Fruit fly (Drosophila melanogaster) whole organism, embryonic: ENCODE results near the gene CG8814.

Experiments
- Aef1 ChIP-seq: fragments of 200-800 bp; sonication (Bioruptor generic); IDR thresholded peaks from 3 replicates; pipeline ENCODE4 v1.3.6; 2022; ENCODE audit warnings: missing biosample characterization, missing genetic modification characterization
- B-H1 ChIP-seq: fragments of 200-800 bp; sonication (Bioruptor generic); IDR thresholded peaks from 3 replicates; pipeline ENCODE4 v1.3.6; 2022; ENCODE audit warnings: missing biosample characterization, missing genetic modification characterization
- B-H2 ChIP-seq: fragments of 200-800 bp; sonication (Bioruptor generic); optimal IDR thresholded peaks from 2 replicates; lab custom pipeline; 2018; ENCODE audit warnings: missing biosample characterization, mild to moderate bottlenecking, missing genetic modification characterization
- BEAF-32 ChIP-seq: fragments of 200-800 bp; sonication (Bioruptor generic); optimal IDR thresholded peaks from 3 replicates; lab custom pipeline; 2017; ENCODE audit warnings: missing biosample characterization, missing genetic modification characterization, mild to moderate bottlenecking, moderate library complexity, missing genetic modification reagents
- CG10979 ChIP-seq: fragments of 200-800 bp; sonication (Bioruptor generic); optimal IDR thresholded peaks from 2 replicates; lab custom pipeline; 2018; ENCODE audit warnings: missing biosample characterization, mild to moderate bottlenecking, missing genetic modification characterization, moderate library complexity
- CG11504 ChIP-seq: fragments of 200-800 bp; sonication (Bioruptor generic); optimal IDR thresholded peaks from 3 replicates; lab custom pipeline; 2019; ENCODE audit warnings: missing biosample characterization, mild to moderate bottlenecking, missing genetic modification characterization, moderate library complexity
- CG12659 ChIP-seq: fragments of 200-800 bp; sonication (Bioruptor generic); optimal IDR thresholded peaks from 3 replicates; lab custom pipeline; 2017; ENCODE audit warnings: mild to moderate bottlenecking, missing biosample characterization, missing genetic modification reagents, missing genetic modification characterization
- CG12769 ChIP-seq: fragments of 200-800 bp; sonication (Bioruptor generic); optimal IDR thresholded peaks from 2 replicates; lab custom pipeline; 2019; ENCODE audit warnings: missing biosample characterization, mild to moderate bottlenecking, missing genetic modification characterization, moderate library complexity
- CG14050 ChIP-seq: fragments of 200-800 bp; sonication (Bioruptor generic); IDR thresholded peaks from 3 replicates; pipeline ENCODE4 v1.3.6; 2022; ENCODE audit warnings: missing biosample characterization, missing genetic modification characterization
- CG15514 ChIP-seq: fragments of 200-800 bp; sonication (Bioruptor generic); optimal IDR thresholded peaks from 3 replicates; lab custom pipeline; 2017; ENCODE audit warnings: missing biosample characterization, missing genetic modification characterization, mild to moderate bottlenecking, moderate library complexity, missing genetic modification reagents
- CG15696 ChIP-seq: fragments of 200-800 bp; sonication (Bioruptor generic); optimal IDR thresholded peaks from 2 replicates; lab custom pipeline; 2019; ENCODE audit warnings: missing biosample characterization, mild to moderate bottlenecking, missing genetic modification characterization, moderate library complexity
- CG17186 ChIP-seq: fragments of 200-800 bp; sonication (Bioruptor generic); optimal IDR thresholded peaks from 3 replicates; lab custom pipeline; 2017; ENCODE audit warnings: missing biosample characterization, missing genetic modification reagents, missing genetic modification characterization
- CG18599 ChIP-seq: fragments of 200-800 bp; sonication (Bioruptor generic); optimal IDR thresholded peaks from 3 replicates; lab custom pipeline; 2017; ENCODE audit warnings: missing biosample characterization, missing genetic modification characterization, mild to moderate bottlenecking, moderate library complexity, missing genetic modification reagents
- CG2875 ChIP-seq: fragments of 200-800 bp; sonication (Bioruptor generic); optimal IDR thresholded peaks from 2 replicates; lab custom pipeline; 2017; ENCODE audit warnings: missing biosample characterization, mild to moderate bottlenecking, missing genetic modification characterization, missing genetic modification reagents
- CG4707 ChIP-seq: fragments of 200-800 bp; sonication (Bioruptor generic); optimal IDR thresholded peaks from 2 replicates; lab custom pipeline; 2018; ENCODE audit warnings: missing biosample characterization, mild to moderate bottlenecking, missing genetic modification characterization, moderate library complexity
- CG5245 ChIP-seq: fragments of 200-800 bp; sonication (Bioruptor generic); optimal IDR thresholded peaks from 3 replicates; lab custom pipeline; 2016; ENCODE audit warnings: missing biosample characterization, missing genetic modification characterization
- CG6683 ChIP-seq: fragments of 200-800 bp; sonication (Bioruptor generic); optimal IDR thresholded peaks from 2 replicates; lab custom pipeline; 2017; ENCODE audit warnings: missing biosample characterization, mild to moderate bottlenecking, missing genetic modification characterization, missing genetic modification reagents
- CG8089 ChIP-seq: fragments of 200-800 bp; sonication (Bioruptor generic); optimal IDR thresholded peaks from 3 replicates; lab custom pipeline; 2016; ENCODE audit warnings: missing biosample characterization, missing genetic modification characterization
- CG9876 ChIP-seq: fragments of 200-800 bp; sonication (Bioruptor generic); optimal IDR thresholded peaks from 2 replicates; lab custom pipeline; 2016; ENCODE audit warnings: missing biosample characterization, missing genetic modification characterization
- Chrac-16 ChIP-seq: fragments of 200-800 bp; sonication (Bioruptor generic); optimal IDR thresholded peaks from 3 replicates; lab custom pipeline; 2016; ENCODE audit warnings: missing biosample characterization, missing genetic modification characterization
- D19A ChIP-seq: fragments of 200-800 bp; optimal IDR thresholded peaks from 3 replicates; lab custom pipeline; 2019; ENCODE audit warnings: missing biosample characterization, mild to moderate bottlenecking, missing genetic modification characterization, moderate library complexity
- H15 ChIP-seq: fragments of 200-800 bp; sonication (Bioruptor generic); IDR thresholded peaks from 3 replicates; pipeline ENCODE4 v1.3.6; 2022; ENCODE audit warnings: missing biosample characterization, missing genetic modification characterization
- Hr39 ChIP-seq: fragments of >200 bp; optimal IDR thresholded peaks from 2 replicates; lab custom pipeline; 2017
- MESR4 ChIP-seq: fragments of 200-800 bp; sonication (Bioruptor generic); optimal IDR thresholded peaks from 2 replicates; lab custom pipeline; 2018; ENCODE audit warnings: missing biosample characterization, mild to moderate bottlenecking, missing genetic modification characterization, moderate library complexity
- Spps ChIP-seq: fragments of 200-800 bp; sonication (Bioruptor generic); optimal IDR thresholded peaks from 2 replicates; lab custom pipeline; 2018; ENCODE audit warnings: missing biosample characterization, mild to moderate bottlenecking, missing genetic modification characterization
- Ssrp ChIP-seq: fragments of 200-800 bp; sonication (Bioruptor generic); optimal IDR thresholded peaks from 2 replicates; lab custom pipeline; 2018; ENCODE audit warnings: missing biosample characterization, mild to moderate bottlenecking, missing genetic modification characterization, moderate library complexity
- Vsx1 ChIP-seq: fragments of 200-800 bp; sonication (Bioruptor generic); optimal IDR thresholded peaks from 2 replicates; lab custom pipeline; 2017; ENCODE audit warnings: missing biosample characterization, mild to moderate bottlenecking, missing genetic modification characterization, missing genetic modification reagents
- Xrp1 ChIP-seq: fragments of 200-800 bp; sonication (Bioruptor generic); IDR thresholded peaks from 2 replicates; pipeline ENCODE4 v1.3.6; 2022; ENCODE audit warnings: missing biosample characterization, missing genetic modification characterization
- bab2 ChIP-seq: fragments of 200-800 bp; sonication (Bioruptor generic); optimal IDR thresholded peaks from 2 replicates; lab custom pipeline; 2016; ENCODE audit warnings: missing biosample characterization, missing genetic modification characterization
- bigmax ChIP-seq: fragments of 200-800 bp; sonication (Bioruptor generic); optimal IDR thresholded peaks from 2 replicates; lab custom pipeline; 2018; ENCODE audit warnings: missing biosample characterization, mild to moderate bottlenecking, missing genetic modification characterization
- caup ChIP-seq: fragments of 200-800 bp; sonication (Bioruptor generic); optimal IDR thresholded peaks from 3 replicates; lab custom pipeline; 2017; ENCODE audit warnings: missing biosample characterization, mild to moderate bottlenecking, missing genetic modification characterization, moderate library complexity; ENCODE audit not compliant: severe bottlenecking
- ci ChIP-seq: fragments of 200-800 bp; sonication (Bioruptor generic); IDR thresholded peaks from 3 replicates; pipeline ENCODE4 v1.3.6; 2022; ENCODE audit warnings: missing biosample characterization, missing genetic modification characterization
- dan ChIP-seq: fragments of 200-800 bp; sonication (Bioruptor generic); IDR thresholded peaks from 2 replicates; pipeline ENCODE4 v1.3.6; 2022; ENCODE audit warnings: missing biosample characterization, missing genetic modification characterization
- fd96Cb ChIP-seq: fragments of 200-800 bp; sonication (Bioruptor generic); optimal IDR thresholded peaks from 2 replicates; lab custom pipeline; 2018; ENCODE audit warnings: missing biosample characterization, mild to moderate bottlenecking, missing genetic modification characterization, moderate library complexity
- fu2 ChIP-seq: fragments of 200-800 bp; sonication (Bioruptor generic); optimal IDR thresholded peaks from 2 replicates; lab custom pipeline; 2016; ENCODE audit warnings: missing biosample characterization, missing genetic modification characterization
- grau ChIP-seq: fragments of 200-800 bp; optimal IDR thresholded peaks from 3 replicates; lab custom pipeline; 2019; ENCODE audit warnings: missing biosample characterization, mild to moderate bottlenecking, missing genetic modification characterization, moderate library complexity
- gro ChIP-seq: fragments of 200-800 bp; sonication (Bioruptor generic); optimal IDR thresholded peaks from 2 replicates; lab custom pipeline; 2016; ENCODE audit warnings: missing biosample characterization, missing genetic modification characterization
- kah ChIP-seq: fragments of 200-800 bp; sonication (Bioruptor generic); optimal IDR thresholded peaks from 2 replicates; lab custom pipeline; 2018; ENCODE audit warnings: missing biosample characterization, mild to moderate bottlenecking, missing genetic modification characterization
- onecut ChIP-seq: fragments of 200-800 bp; sonication (Bioruptor generic); IDR thresholded peaks from 2 replicates; pipeline ENCODE4 v1.3.6; 2022; ENCODE audit warnings: missing biosample characterization, missing genetic modification characterization
- pan ChIP-seq, 4 experiments: fragments of >200 bp in 3 of 4; fragments of 200-800 bp in 1 of 4; sonication (Bioruptor generic) in 1 of 4; optimal IDR thresholded peaks in 3 of 4; IDR thresholded peaks in 1 of 4; 2 replicates each; pipeline versions ENCODE4 v1.3.6 to Lab custom; 2017 to 2022; ENCODE audit warnings: missing biosample characterization in 2 of 4, missing genetic modification characterization in 2 of 4, mixed read lengths in 1 of 4
- pb ChIP-seq: fragments of 200-800 bp; sonication (Bioruptor generic); optimal IDR thresholded peaks from 3 replicates; lab custom pipeline; 2016; ENCODE audit warnings: missing biosample characterization, missing genetic modification characterization
- phol ChIP-seq: fragments of 200-800 bp; sonication (Bioruptor generic); optimal IDR thresholded peaks from 3 replicates; lab custom pipeline; 2018; ENCODE audit warnings: missing biosample characterization, mild to moderate bottlenecking, missing genetic modification characterization, moderate library complexity
- sc ChIP-seq, 3 experiments: fragments of >200 bp in 2 of 3; fragments of 200-800 bp in 1 of 3; sonication (Bioruptor generic) in 1 of 3; optimal IDR thresholded peaks; 2 replicates in 2 of 3; 3 replicates in 1 of 3; lab custom pipeline; 2017; ENCODE audit warnings: mild to moderate bottlenecking in 1 of 3, missing biosample characterization in 1 of 3, missing genetic modification characterization in 1 of 3, missing genetic modification reagents in 1 of 3
- slou ChIP-seq: fragments of 200-800 bp; sonication (Bioruptor generic); optimal IDR thresholded peaks from 3 replicates; lab custom pipeline; 2016; ENCODE audit warnings: missing biosample characterization, missing genetic modification characterization
- sug ChIP-seq: fragments of 200-800 bp; optimal IDR thresholded peaks from 2 replicates; lab custom pipeline; 2019; ENCODE audit warnings: missing biosample characterization, mild to moderate bottlenecking, missing genetic modification characterization, moderate library complexity
- unpg ChIP-seq: fragments of 200-800 bp; sonication (Bioruptor generic); optimal IDR thresholded peaks from 3 replicates; lab custom pipeline; 2018; ENCODE audit warnings: missing biosample characterization, mild to moderate bottlenecking, missing genetic modification characterization, moderate library complexity
- wek ChIP-seq: fragments of 200-800 bp; sonication (Bioruptor generic); optimal IDR thresholded peaks from 3 replicates; lab custom pipeline; 2018; ENCODE audit warnings: missing biosample characterization, mild to moderate bottlenecking, missing genetic modification characterization, moderate library complexity
- wor ChIP-seq: fragments of 200-800 bp; sonication (Bioruptor generic); IDR thresholded peaks from 2 replicates; pipeline ENCODE4 v1.3.6; 2022; ENCODE audit warnings: missing biosample characterization, missing genetic modification characterization
- yki ChIP-seq: fragments of >200 bp; optimal IDR thresholded peaks from 3 replicates; lab custom pipeline; 2018

Gene CG8814

dm6 chr2L:2830341-2830800 lies 44.3 kb upstream of the CG8814 start (continued):
- TF ChIP-seq ci (GFP tag; lab: Robert Waterston, UW) (peak; percentile 76), B-H2 (GFP tag; lab: Kevin White, UChicago) (no peak), B-H1 (GFP tag; lab: Robert Waterston, UW) (peak; percentile 57; the same call in 2 of the 3 replicates), CG15514 (GFP tag; lab: Kevin White, UChicago) (peak; percentile 47), Xrp1 (GFP tag; lab: Robert Waterston, UW) (peak; percentile 88), D19A (peak; percentile 89), BEAF-32 (GFP tag; lab: Kevin White, UChicago) (no peak), CG5245 (GFP tag; lab: Kevin White, UChicago) (peak; percentile 73), pb (GFP tag; lab: Kevin White, UChicago) (no peak), bab2 (GFP tag; lab: Kevin White, UChicago) (peak; percentile 45), CG4707 (peak; percentile 57), Aef1 (GFP tag; lab: Robert Waterston, UW) (peak; percentile 56; the same call in 2 of the 3 replicates), onecut (GFP tag; lab: Robert Waterston, UW) (peak; percentile 73), fd96Cb (tag; lab: Kevin White, UChicago) (peak; percentile 89), wek (GFP tag; lab: Kevin White, UChicago) (no peak), grau (tag; lab: Kevin White, UChicago) (peak; percentile 91), bigmax (GFP tag; lab: Kevin White, UChicago) (no peak), unpg (GFP tag; lab: Kevin White, UChicago) (peak; percentile 88), sc (optimal IDR thresholded peaks at IDR 0.05; lab: Kevin White, UChicago) (no peak), sc (GFP tag; optimal IDR thresholded peaks at IDR 0.05; lab: Kevin White, UChicago) (peak; percentile 87), CG10979 (tag; lab: Kevin White, UChicago) (peak; percentile 96), CG9876 (GFP tag; lab: Kevin White, UChicago) (no peak), CG15696 (tag; lab: Kevin White, UChicago) (peak; percentile 86), pan (optimal IDR thresholded peaks at IDR 0.05; lab: Kevin White, UChicago) (no peak), pan (GFP tag; optimal IDR thresholded peaks at IDR 0.05 in 1 of 2, IDR thresholded peaks at IDR 0.05 in 1 of 2) (peak in 1 of 2 experiments; percentile 62), CG18599 (peak; percentile 89), caup (peak; percentile 88), H15 (peak; percentile 75; the same call in 2 of the 3 replicates), phol (tag; lab: Kevin White, UChicago) (peak; percentile 94), yki (lab: Kevin White, UChicago) (no peak), dan (GFP tag; lab: Robert Waterston, UW) (no peak), CG8089 (GFP tag; lab: Kevin White, UChicago) (no peak), Spps (tag; lab: Kevin White, UChicago) (peak; percentile 90), Hr39 (no peak), CG2875 (GFP tag; lab: Kevin White, UChicago) (peak; percentile 83), fu2 (GFP tag; lab: Kevin White, UChicago) (peak; percentile 25), CG11504 (peak; percentile 93), CG12769 (tag; lab: Kevin White, UChicago) (peak; percentile 70), CG17186 (peak; percentile 25), kah (GFP tag; lab: Kevin White, UChicago) (peak; percentile 71), MESR4 (GFP tag; lab: Kevin White, UChicago) (no peak), sug (tag; lab: Kevin White, UChicago) (peak; percentile 79), wor (peak; percentile 79), gro (GFP tag; lab: Kevin White, UChicago) (no peak), Ssrp (tag; lab: Kevin White, UChicago) (peak; percentile 92), Vsx1 (GFP tag; lab: Kevin White, UChicago) (peak; percentile 77), CG6683 (GFP tag; lab: Kevin White, UChicago) (peak; percentile 77), CG12659 (GFP tag; lab: Kevin White, UChicago) (peak; percentile 94), Chrac-16 (GFP tag; lab: Kevin White, UChicago) (peak; percentile 77), slou (GFP tag; lab: Kevin White, UChicago) (peak; percentile 77), CG14050 (peak; percentile 57; the same call in 2 of the 3 replicates)
